Fruit fly (Drosophila melanogaster): ENCODE measurements around the gene CG17625.

dm6 chr3R:22638604-22639238 is 47.9 kb upstream of the CG17625 start:
- no peak for TF ChIP-seq kay (GFP tag; ENCODE audit: borderline replicate concordance)
- no peak for TF ChIP-seq CG7101 (tag; optimal IDR thresholded peaks at IDR 0.05)
- no peak for TF ChIP-seq Clk (GFP tag; optimal IDR thresholded peaks at IDR 0.05)
- no peak for TF ChIP-seq CG33017 (tag; optimal IDR thresholded peaks at IDR 0.05)
- no peak for TF ChIP-seq toe (GFP tag; optimal IDR thresholded peaks at IDR 0.05)
- TF ChIP-seq CG14711 (tag; optimal IDR thresholded peaks at IDR 0.05): no peak
- TF ChIP-seq Crg-1 (GFP tag; optimal IDR thresholded peaks at IDR 0.05): no peak
- TF ChIP-seq Hr96 (GFP tag; optimal IDR thresholded peaks at IDR 0.05): no peak

All from whole organism, adult.